Fruit fly (Drosophila melanogaster) whole organism, embryonic: ENCODE results near the gene CG31832.

Experiments
- Bdp1 ChIP-seq: fragments of 200-800 bp; sonication (Bioruptor generic); optimal IDR thresholded peaks from 3 replicates; lab custom pipeline; 2016; ENCODE audit warnings: missing biosample characterization, missing genetic modification characterization
- CG11696 ChIP-seq: fragments of 200-800 bp; sonication (Bioruptor generic); IDR thresholded peaks from 2 replicates; pipeline ENCODE4 v1.3.6; 2022; ENCODE audit warnings: missing biosample characterization, missing genetic modification characterization
- CG12391 ChIP-seq: fragments of 200-800 bp; sonication (Bioruptor generic); optimal IDR thresholded peaks from 3 replicates; lab custom pipeline; 2018; ENCODE audit warnings: missing biosample characterization, mild to moderate bottlenecking, missing genetic modification characterization, moderate library complexity
- CG15073 ChIP-seq: fragments of 200-800 bp; sonication (Bioruptor generic); optimal IDR thresholded peaks from 2 replicates; lab custom pipeline; 2016; ENCODE audit warnings: missing biosample characterization, missing genetic modification characterization
- CG15514 ChIP-seq: fragments of 200-800 bp; sonication (Bioruptor generic); optimal IDR thresholded peaks from 3 replicates; lab custom pipeline; 2017; ENCODE audit warnings: missing biosample characterization, missing genetic modification characterization, mild to moderate bottlenecking, moderate library complexity, missing genetic modification reagents
- CG16815 ChIP-seq: fragments of 200-800 bp; sonication (Bioruptor generic); optimal IDR thresholded peaks from 3 replicates; lab custom pipeline; 2017; ENCODE audit warnings: missing biosample characterization, mild to moderate bottlenecking, missing genetic modification characterization
- CG17612 ChIP-seq: fragments of 200-800 bp; sonication (Bioruptor generic); IDR thresholded peaks from 2 replicates; pipeline ENCODE4 v1.3.6; 2022; ENCODE audit warnings: missing biosample characterization, missing genetic modification characterization
- CG17912 ChIP-seq: fragments of 200-800 bp; sonication (Bioruptor generic); optimal IDR thresholded peaks from 2 replicates; lab custom pipeline; 2018; ENCODE audit warnings: missing biosample characterization, mild to moderate bottlenecking, missing genetic modification characterization
- CG18011 ChIP-seq: fragments of 200-800 bp; sonication (Bioruptor generic); optimal IDR thresholded peaks from 2 replicates; lab custom pipeline; 2017; ENCODE audit warnings: missing biosample characterization, missing genetic modification characterization, mild to moderate bottlenecking, moderate library complexity, missing genotype
- CG2875 ChIP-seq: fragments of 200-800 bp; sonication (Bioruptor generic); optimal IDR thresholded peaks from 2 replicates; lab custom pipeline; 2017; ENCODE audit warnings: missing biosample characterization, mild to moderate bottlenecking, missing genetic modification characterization, missing genetic modification reagents
- CG31224 ChIP-seq: fragments of 200-800 bp; sonication (Bioruptor generic); IDR thresholded peaks from 2 replicates; pipeline ENCODE4 v1.3.6; 2022; ENCODE audit warnings: missing biosample characterization, missing genetic modification characterization
- CG34224 ChIP-seq: fragments of 200-800 bp; sonication (Bioruptor generic); IDR thresholded peaks from 3 replicates; pipeline ENCODE4 v1.3.6; 2022; ENCODE audit warnings: missing biosample characterization, missing genetic modification characterization; ENCODE audit not compliant: partially characterized antibody
- CG34422 ChIP-seq: fragments of 200-800 bp; sonication (Bioruptor generic); IDR thresholded peaks from 3 replicates; pipeline ENCODE4 v1.3.6; 2022; ENCODE audit warnings: missing biosample characterization, missing genetic modification characterization
- CG4404 ChIP-seq: fragments of 200-800 bp; sonication (Bioruptor generic); IDR thresholded peaks from 2 replicates; pipeline ENCODE4 v1.3.6; 2022; ENCODE audit warnings: missing biosample characterization, missing genetic modification characterization
- CG4424 ChIP-seq: fragments of 200-800 bp; sonication (Bioruptor generic); optimal IDR thresholded peaks from 3 replicates; lab custom pipeline; 2016; ENCODE audit warnings: missing biosample characterization, missing genetic modification characterization
- CG6854 ChIP-seq: fragments of 200-800 bp; sonication (Bioruptor generic); optimal IDR thresholded peaks from 3 replicates; lab custom pipeline; 2017; ENCODE audit warnings: missing biosample characterization, mild to moderate bottlenecking, missing genetic modification characterization
- CG7357 ChIP-seq: fragments of 200-800 bp; sonication (Bioruptor generic); IDR thresholded peaks from 3 replicates; pipeline ENCODE4 v1.3.6; 2022; ENCODE audit warnings: missing biosample characterization, missing genetic modification characterization
- CG8290 ChIP-seq, 3 experiments: fragments of 200-800 bp; sonication (Bioruptor generic); optimal IDR thresholded peaks; 2 replicates each; lab custom pipeline; 2016 to 2019; ENCODE audit warnings: missing biosample characterization in 3 of 3, missing genetic modification characterization in 3 of 3, mild to moderate bottlenecking in 2 of 3, moderate library complexity in 1 of 3
- CG9797 ChIP-seq: fragments of 200-800 bp; sonication (Bioruptor generic); optimal IDR thresholded peaks from 3 replicates; lab custom pipeline; 2018; ENCODE audit warnings: missing biosample characterization, mild to moderate bottlenecking, missing genetic modification characterization
- CG9932 ChIP-seq: fragments of 200-800 bp; sonication (Bioruptor generic); IDR thresholded peaks from 2 replicates; pipeline ENCODE4 v1.3.6; 2022; ENCODE audit warnings: missing biosample characterization, missing genetic modification characterization
- CHES-1-like ChIP-seq: fragments of 200-800 bp; sonication (Bioruptor generic); optimal IDR thresholded peaks from 2 replicates; lab custom pipeline; 2016; ENCODE audit warnings: missing biosample characterization, missing genetic modification characterization
- CoRest ChIP-seq: fragments of 200-800 bp; sonication (Bioruptor generic); optimal IDR thresholded peaks from 3 replicates; lab custom pipeline; 2018; ENCODE audit warnings: missing biosample characterization, mild to moderate bottlenecking, missing genetic modification characterization, moderate library complexity
- Dref ChIP-seq: fragments of 200-800 bp; sonication (Bioruptor generic); IDR thresholded peaks from 2 replicates; pipeline ENCODE4 v1.3.6; 2022; ENCODE audit warnings: missing biosample characterization, missing genetic modification characterization
- E2f1 ChIP-seq: fragments of 200-800 bp; sonication (Bioruptor generic); IDR thresholded peaks from 2 replicates; pipeline ENCODE4 v1.3.6; 2022; ENCODE audit warnings: missing biosample characterization, missing genetic modification characterization
- Ets65A ChIP-seq: fragments of 200-800 bp; sonication (Bioruptor generic); peaks from one replicate; lab custom pipeline; 2016; ENCODE audit warnings: missing biosample characterization, missing genetic modification characterization
- Gug ChIP-seq: fragments of 200-800 bp; sonication (Bioruptor generic); IDR thresholded peaks from 4 replicates; pipeline ENCODE4 v1.3.6; 2022; ENCODE audit warnings: missing biosample characterization, missing genetic modification characterization
- HmgD ChIP-seq: fragments of 200-800 bp; sonication (Bioruptor generic); optimal IDR thresholded peaks from 3 replicates; lab custom pipeline; 2016; ENCODE audit warnings: missing biosample characterization, missing genetic modification characterization
- Med ChIP-seq: fragments of 200-800 bp; sonication (Bioruptor generic); peaks from one replicate; lab custom pipeline; 2016; ENCODE audit warnings: missing biosample characterization, missing genetic modification characterization, mild to moderate bottlenecking, inconsistent platforms, moderate library complexity
- NC2α ChIP-seq: fragments of 200-800 bp; sonication (Bioruptor generic); optimal IDR thresholded peaks from 2 replicates; lab custom pipeline; 2016; ENCODE audit warnings: missing biosample characterization, missing genetic modification characterization
- Rx ChIP-seq: fragments of 200-800 bp; sonication (Bioruptor generic); IDR thresholded peaks from 2 replicates; pipeline ENCODE4 v1.3.6; 2022; ENCODE audit warnings: missing biosample characterization, missing genetic modification characterization
- Sox102F ChIP-seq: fragments of 200-800 bp; sonication (Bioruptor generic); optimal IDR thresholded peaks from 2 replicates; lab custom pipeline; 2018; ENCODE audit warnings: missing biosample characterization, mild to moderate bottlenecking, missing genetic modification characterization, moderate library complexity
- Stat92E ChIP-seq, 3 experiments: fragments of >200 bp in 2 of 3; fragments of 200-800 bp in 1 of 3; sonication (Bioruptor generic) in 1 of 3; optimal IDR thresholded peaks; 2 replicates each; lab custom pipeline; 2017 to 2019; ENCODE audit warnings: missing biosample characterization in 3 of 3, missing genetic modification characterization in 3 of 3, mild to moderate bottlenecking in 1 of 3, moderate library complexity in 1 of 3
- Xrp1 ChIP-seq: fragments of 200-800 bp; sonication (Bioruptor generic); IDR thresholded peaks from 2 replicates; pipeline ENCODE4 v1.3.6; 2022; ENCODE audit warnings: missing biosample characterization, missing genetic modification characterization
- az2 ChIP-seq: fragments of 200-800 bp; sonication (Bioruptor generic); optimal IDR thresholded peaks from 3 replicates; lab custom pipeline; 2016; ENCODE audit warnings: missing biosample characterization, missing genetic modification characterization
- cg ChIP-seq: fragments of 200-800 bp; sonication (Bioruptor generic); optimal IDR thresholded peaks from 3 replicates; lab custom pipeline; 2019; ENCODE audit warnings: missing biosample characterization, mild to moderate bottlenecking, missing genetic modification characterization, moderate library complexity
- chm ChIP-seq: fragments of 200-800 bp; sonication (Bioruptor generic); IDR thresholded peaks from 2 replicates; pipeline ENCODE4 v1.3.6; 2022; ENCODE audit warnings: missing biosample characterization, missing genetic modification characterization
- crc ChIP-seq: fragments of 200-800 bp; sonication (Bioruptor generic); optimal IDR thresholded peaks from 2 replicates; lab custom pipeline; 2016; ENCODE audit warnings: missing biosample characterization, missing genetic modification characterization
- dmrt99B ChIP-seq: fragments of 200-800 bp; sonication (Bioruptor generic); optimal IDR thresholded peaks from 2 replicates; lab custom pipeline; 2018; ENCODE audit warnings: missing biosample characterization, mild to moderate bottlenecking, missing genetic modification characterization, moderate library complexity
- eve ChIP-seq, 2 experiments: fragments of >200 bp; optimal IDR thresholded peaks; 2 replicates each; lab custom pipeline; 2017; ENCODE audit warnings: missing biosample characterization in 2 of 2, missing genetic modification characterization in 2 of 2
- fd102C ChIP-seq: fragments of 200-800 bp; sonication (Bioruptor generic); optimal IDR thresholded peaks from 2 replicates; lab custom pipeline; 2018; ENCODE audit warnings: missing biosample characterization, mild to moderate bottlenecking, missing genetic modification characterization, moderate library complexity
- ftz-f1 ChIP-seq: fragments of 200-800 bp; sonication (Bioruptor generic); optimal IDR thresholded peaks from 2 replicates; lab custom pipeline; 2016; ENCODE audit warnings: missing biosample characterization, missing genetic modification characterization
- gt ChIP-seq: fragments of 200-800 bp; sonication (Bioruptor generic); IDR thresholded peaks from 2 replicates; pipeline ENCODE4 v1.3.6; 2022; ENCODE audit warnings: missing biosample characterization, missing genetic modification characterization
- h ChIP-seq: fragments of >200 bp; optimal IDR thresholded peaks from 2 replicates; lab custom pipeline; 2017
- jing ChIP-seq: fragments of 200-800 bp; sonication (Bioruptor generic); optimal IDR thresholded peaks from 2 replicates; lab custom pipeline; 2018; ENCODE audit warnings: missing biosample characterization, mild to moderate bottlenecking, missing genetic modification characterization
- peb ChIP-seq: fragments of 200-800 bp; sonication (Bioruptor generic); IDR thresholded peaks from 2 replicates; pipeline ENCODE4 v1.3.6; 2022; ENCODE audit warnings: missing biosample characterization, missing genetic modification characterization
- phol ChIP-seq: fragments of 200-800 bp; sonication (Bioruptor generic); optimal IDR thresholded peaks from 3 replicates; lab custom pipeline; 2018; ENCODE audit warnings: missing biosample characterization, mild to moderate bottlenecking, missing genetic modification characterization, moderate library complexity
- ranshi ChIP-seq: fragments of 200-800 bp; sonication (Bioruptor generic); IDR thresholded peaks from 2 replicates; pipeline ENCODE4 v1.3.6; 2022; ENCODE audit warnings: missing biosample characterization, missing genetic modification characterization
- sima ChIP-seq: fragments of 200-800 bp; sonication (Bioruptor generic); optimal IDR thresholded peaks from 2 replicates; lab custom pipeline; 2016; ENCODE audit warnings: missing biosample characterization, missing genetic modification characterization
- sisA ChIP-seq: fragments of 200-800 bp; sonication (Bioruptor generic); IDR thresholded peaks from 2 replicates; pipeline ENCODE4 v1.3.6; 2022; ENCODE audit warnings: missing biosample characterization, missing genetic modification characterization
- sob ChIP-seq: fragments of 200-800 bp; sonication (Bioruptor generic); IDR thresholded peaks from 2 replicates; pipeline ENCODE4 v1.3.6; 2022; ENCODE audit warnings: missing biosample characterization, missing genetic modification characterization
- tgo ChIP-seq: fragments of 200-800 bp; sonication (Bioruptor generic); IDR thresholded peaks from 3 replicates; pipeline ENCODE4 v1.3.6; 2022; ENCODE audit warnings: missing biosample characterization, missing genetic modification characterization
- zfh1 ChIP-seq: fragments of 200-800 bp; sonication (Bioruptor generic); IDR thresholded peaks from 3 replicates; pipeline ENCODE4 v1.3.6; 2022; ENCODE audit warnings: missing biosample characterization, missing genetic modification characterization

The CG31832 gene

DNA sequence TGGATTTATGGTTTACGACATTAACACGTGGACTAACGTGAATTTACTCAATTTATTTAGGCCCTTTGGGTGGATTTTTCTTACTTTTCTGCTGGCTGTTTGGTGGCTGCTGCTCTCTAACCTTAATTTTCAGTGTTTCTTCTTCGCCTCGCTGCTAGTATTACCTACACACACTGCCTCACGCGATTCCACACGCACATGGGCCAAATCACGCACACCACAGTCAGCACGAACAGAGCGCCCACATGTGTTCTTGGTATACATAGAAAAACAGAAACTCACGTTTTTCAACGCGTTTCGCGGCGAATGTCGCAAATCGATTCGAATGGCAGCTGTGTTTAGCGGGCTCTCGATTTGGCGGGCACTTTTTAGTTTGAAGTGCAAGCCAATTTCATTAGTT lies 36.3 kb upstream of the CG31832 start (continued):
- TF ChIP-seq CG15514 (GFP tag; lab: Kevin White, UChicago), result peak; percentile 87
- peak; percentile 63 for TF ChIP-seq CG9797
- peak; percentile 74 for TF ChIP-seq phol (tag; lab: Kevin White, UChicago)
- no peak for TF ChIP-seq eve (GFP tag; optimal IDR thresholded peaks at IDR 0.05; lab: Kevin White, UChicago)
- no peak for TF ChIP-seq fd102C (GFP tag; lab: Kevin White, UChicago)
- peak; percentile 34 for TF ChIP-seq CG8290 (GFP tag; optimal IDR thresholded peaks at IDR 0.05; lab: Kevin White, UChicago)
- peak in 1 of 2 experiments; percentile 86 for TF ChIP-seq CG8290 (tag; optimal IDR thresholded peaks at IDR 0.05; lab: Kevin White, UChicago)
- peak; percentile 50 for TF ChIP-seq Dref (GFP tag; lab: Robert Waterston, UW)
- TF ChIP-seq HmgD (GFP tag; lab: Kevin White, UChicago), result peak; percentile 86
- no peak for TF ChIP-seq CG31224
- TF ChIP-seq Ets65A (GFP tag; lab: Kevin White, UChicago), result peak; percentile 92
- TF ChIP-seq CG11696 (GFP tag; lab: Robert Waterston, UW), result no peak
- TF ChIP-seq jing, result no peak
- TF ChIP-seq peb (GFP tag; lab: Robert Waterston, UW), result no peak
- TF ChIP-seq Xrp1 (GFP tag; lab: Robert Waterston, UW), result no peak
- peak; percentile 78 for TF ChIP-seq CG34224 (GFP tag; lab: Robert Waterston, UW)
- no peak for TF ChIP-seq CG2875
- no peak for TF ChIP-seq Rx (GFP tag; lab: Robert Waterston, UW)
- peak; percentile 8 for TF ChIP-seq dmrt99B (tag; lab: Kevin White, UChicago)
- peak in 1 of 3 experiments; percentile 72 for TF ChIP-seq Stat92E (GFP tag; optimal IDR thresholded peaks at IDR 0.05; lab: Kevin White, UChicago)
- TF ChIP-seq CG34422, result peak; percentile 85; the same call in 2 of the 3 replicates
- TF ChIP-seq CG16815, result no peak
- no peak for TF ChIP-seq h (lab: Kevin White, UChicago)
- TF ChIP-seq CG15073 (GFP tag; lab: Kevin White, UChicago), result no peak
- no peak for TF ChIP-seq CG7357 (GFP tag; lab: Robert Waterston, UW)
- no peak for TF ChIP-seq zfh1 (GFP tag; lab: Robert Waterston, UW)
- TF ChIP-seq CHES-1-like (GFP tag; lab: Kevin White, UChicago), result peak; percentile 34
- peak; percentile 23; the same call in 2 of the 3 replicates for TF ChIP-seq tgo (GFP tag; lab: Robert Waterston, UW)
- TF ChIP-seq crc (GFP tag; lab: Kevin White, UChicago), result no peak
- peak; percentile 5 for TF ChIP-seq CG4424 (GFP tag; lab: Kevin White, UChicago)
- peak; percentile 71 for TF ChIP-seq ftz-f1 (GFP tag; lab: Kevin White, UChicago)
- peak; percentile 58 for TF ChIP-seq CG12391 (tag; lab: Kevin White, UChicago)
- TF ChIP-seq E2f1 (GFP tag; lab: Robert Waterston, UW), result peak; percentile 25; the same call in 1 of the 2 replicates
- TF ChIP-seq NC2α (GFP tag; lab: Kevin White, UChicago), result no peak
- peak; percentile 98 for TF ChIP-seq cg (GFP tag; lab: Kevin White, UChicago)
- no peak for TF ChIP-seq gt (GFP tag; lab: Robert Waterston, UW)
- no peak for TF ChIP-seq Bdp1
- TF ChIP-seq Sox102F (GFP tag; lab: Kevin White, UChicago), result no peak
- TF ChIP-seq CG6854 (GFP tag; lab: Kevin White, UChicago), result no peak
- peak; percentile 48 for TF ChIP-seq CoRest (tag; lab: Kevin White, UChicago)
- TF ChIP-seq CG17612 (GFP tag; lab: Robert Waterston, UW), result 0 out of 2 replicates have a peak, but pooled peaks have one; percentile 9
- TF ChIP-seq CG17912 (GFP tag; lab: Kevin White, UChicago), result peak; percentile 86
- TF ChIP-seq CG18011 (GFP tag; lab: Kevin White, UChicago), result no peak
- TF ChIP-seq sima (GFP tag; lab: Kevin White, UChicago), result no peak
- peak; percentile 14; the same call in 1 of the 4 replicates for TF ChIP-seq Gug (GFP tag; lab: Robert Waterston, UW)
- TF ChIP-seq chm (GFP tag; lab: Robert Waterston, UW), result peak; percentile 76; the same call in 1 of the 2 replicates
- peak; percentile 91 for TF ChIP-seq Med (GFP tag; lab: Kevin White, UChicago)
- no peak for TF ChIP-seq CG4404 (GFP tag; lab: Robert Waterston, UW)
- no peak for TF ChIP-seq az2 (GFP tag; lab: Kevin White, UChicago)
- no peak for TF ChIP-seq ranshi
- TF ChIP-seq sisA (GFP tag; lab: Robert Waterston, UW), result no peak
- TF ChIP-seq CG9932 (GFP tag; lab: Robert Waterston, UW), result peak; percentile 62
- TF ChIP-seq sob (GFP tag; lab: Robert Waterston, UW), result peak; percentile 61
